Worm (Caenorhabditis elegans): Measurements from ENCODE around the gene F31F4.17.

ce11 chrV:708808-709207 is 48.7 kb upstream of the F31F4.17 start, which contains the start of gene srbc-39:
- TF ChIP-seq tbx-11 (GFP tag; IDR thresholded peaks at IDR 0.05): no peak
- no peak for TF ChIP-seq ama-1 (optimal IDR thresholded peaks at IDR 0.05)
- no peak for TF ChIP-seq hmg-4 (GFP tag; optimal IDR thresholded peaks at IDR 0.05)
- TF ChIP-seq pes-1 (GFP tag; IDR thresholded peaks at IDR 0.05): no peak
- TF ChIP-seq ceh-36 (tag; optimal IDR thresholded peaks at IDR 0.05): no peak
- no peak for TF ChIP-seq F13C5.2 (tag; optimal IDR thresholded peaks at IDR 0.05)
- TF ChIP-seq aly-1 (tag; optimal IDR thresholded peaks at IDR 0.05): no peak
- TF ChIP-seq ets-7 (tag; optimal IDR thresholded peaks at IDR 0.05): no peak
- no peak for TF ChIP-seq flt-1 (GFP tag; IDR thresholded peaks at IDR 0.05)
- no peak for TF ChIP-seq scrt-1 (GFP tag; IDR thresholded peaks at IDR 0.05)
- no peak for TF ChIP-seq hmbx-1 (tag; optimal IDR thresholded peaks at IDR 0.05)
- no peak for TF ChIP-seq ceh-13 (GFP tag; optimal IDR thresholded peaks at IDR 0.05)
- no peak for TF ChIP-seq tbx-37 (GFP tag; conservative IDR thresholded peaks at IDR 0.05)
